Worm (Caenorhabditis elegans) whole organism, L3 larva: ENCODE data around the gene C23G10.1.

Experiments
- ama-1 ChIP-seq: fragments of 150-350 bp; optimal IDR thresholded peaks from 2 replicates; lab custom pipeline; 2018
- ceh-82 ChIP-seq: fragments of 150-350 bp; optimal IDR thresholded peaks from 2 replicates; lab custom pipeline; 2014; ENCODE audit warnings: missing biosample characterization, missing genetic modification characterization
- daf-12 ChIP-seq: fragments of 150-350 bp; optimal IDR thresholded peaks from 2 replicates; lab custom pipeline; 2014; ENCODE audit warnings: missing biosample characterization, missing genetic modification reagents, missing genetic modification characterization
- elt-1 ChIP-seq: fragments of 150-350 bp; optimal IDR thresholded peaks from 2 replicates; lab custom pipeline; 2014; ENCODE audit warnings: missing biosample characterization, missing genetic modification characterization
- fkh-10 ChIP-seq: sonication (generic microtip); optimal IDR thresholded peaks from 2 replicates; lab custom pipeline; 2017; ENCODE audit warnings: missing biosample characterization, missing genetic modification reagents, missing genetic modification characterization
- fos-1 ChIP-seq: fragments of 150-350 bp; optimal IDR thresholded peaks from 2 replicates; lab custom pipeline; 2014; ENCODE audit warnings: missing biosample characterization, missing genetic modification characterization
- nhr-12 ChIP-seq: fragments of 150-350 bp; optimal IDR thresholded peaks from 2 replicates; lab custom pipeline; 2014; ENCODE audit warnings: missing biosample characterization, missing genetic modification characterization
- nhr-237 ChIP-seq: fragments of 150-350 bp; optimal IDR thresholded peaks from 2 replicates; lab custom pipeline; 2014; ENCODE audit warnings: missing biosample characterization, missing genetic modification characterization
- nhr-28 ChIP-seq: fragments of 150-350 bp; optimal IDR thresholded peaks from 2 replicates; lab custom pipeline; 2014; ENCODE audit warnings: missing biosample characterization, missing genetic modification characterization
- pha-4 ChIP-seq: fragments of 150-350 bp; optimal IDR thresholded peaks from 2 replicates; lab custom pipeline; 2014; ENCODE audit warnings: missing biosample characterization, missing genetic modification reagents, missing genetic modification characterization
- pqm-1 ChIP-seq: fragments of 150-350 bp; optimal IDR thresholded peaks from 2 replicates; lab custom pipeline; 2017; ENCODE audit warnings: missing biosample characterization, missing genetic modification characterization, inconsistent platforms
- snpc-4 ChIP-seq: fragments of 150-350 bp; optimal IDR thresholded peaks from 2 replicates; lab custom pipeline; 2014; ENCODE audit warnings: missing biosample characterization, missing genetic modification characterization
- ztf-4 ChIP-seq: fragments of 150-350 bp; optimal IDR thresholded peaks from 2 replicates; lab custom pipeline; 2014; ENCODE audit warnings: missing biosample characterization, missing genetic modification characterization

- TF ChIP-seq nhr-28 (tag; lab: Kevin White, UChicago) (no peak), pqm-1 (tag; lab: Kevin White, UChicago) (peak; percentile 94), snpc-4 (no peak), fkh-10 (GFP tag; lab: Kevin White, UChicago) (no peak), daf-12 (no peak), nhr-237 (tag; lab: Kevin White, UChicago) (no peak), pha-4 (tag; lab: Kevin White, UChicago) (peak; percentile 87), nhr-12 (tag; lab: Kevin White, UChicago) (no peak), ceh-82 (no peak), elt-1 (tag; lab: Kevin White, UChicago) (no peak), fos-1 (no peak), ama-1 (lab: Kevin White, UChicago) (no peak), ztf-4 (no peak)
Observed at ce11 chrIII:6231880-6232279, 22.8 kb downstream of the C23G10.1 start.
